Fruit fly (Drosophila melanogaster): ENCODE results near the gene Npc2c.

The Npc2c gene

DNA sequence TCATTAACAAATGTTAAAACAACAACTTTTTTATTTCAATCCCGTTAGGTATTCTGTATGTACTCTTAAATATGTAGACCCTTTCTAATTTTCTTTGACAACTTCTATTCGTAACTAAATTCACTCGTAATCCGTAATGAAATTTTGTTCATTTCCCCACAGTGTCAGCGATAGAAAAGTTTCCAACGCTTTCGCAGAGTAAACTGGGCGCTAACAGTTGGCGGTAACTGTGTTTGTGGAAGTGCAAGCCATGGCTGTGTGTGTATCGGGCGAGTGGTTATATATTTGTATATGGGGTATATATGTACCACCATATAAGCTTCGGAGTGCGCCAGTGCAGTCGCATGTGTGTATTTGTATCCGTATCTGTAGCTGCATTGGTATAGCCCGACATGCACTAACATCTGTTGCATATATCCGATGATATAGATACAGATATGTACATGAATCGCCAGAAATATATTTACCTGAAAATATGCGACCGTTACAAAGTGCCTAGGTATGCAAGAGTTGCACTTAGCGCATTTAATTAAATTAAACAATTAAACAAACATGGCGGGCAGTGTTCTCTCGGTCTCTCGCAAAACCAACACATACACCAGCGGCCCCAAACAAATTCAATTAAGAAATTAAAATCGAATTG lies 21.5 kb downstream of the Npc2c start:
- TF ChIP-seq Smox (GFP tag; optimal IDR thresholded peaks at IDR 0.05) = no peak
- peak; percentile 28 for TF ChIP-seq Hr39 (GFP tag; optimal IDR thresholded peaks at IDR 0.05)
- no peak for TF ChIP-seq CG4318 (GFP tag; optimal IDR thresholded peaks at IDR 0.05)
- peak; percentile 4 for TF ChIP-seq acj6 (GFP tag; optimal IDR thresholded peaks at IDR 0.05)
- no peak for TF ChIP-seq CG7368 (GFP tag; optimal IDR thresholded peaks at IDR 0.05)
- TF ChIP-seq Eip93F (GFP tag; optimal IDR thresholded peaks at IDR 0.05) = no peak
- no peak for TF ChIP-seq dac (GFP tag; optimal IDR thresholded peaks at IDR 0.05)
- TF ChIP-seq Sox14 (GFP tag; optimal IDR thresholded peaks at IDR 0.05) = peak; percentile 23
- no peak for TF ChIP-seq pdm3 (GFP tag; optimal IDR thresholded peaks at IDR 0.05)
- no peak for TF ChIP-seq CG11294 (GFP tag; IDR thresholded peaks at IDR 0.05)
- TF ChIP-seq CG6163 (GFP tag; IDR thresholded peaks at IDR 0.05) = 0 out of 3 replicates have a peak, but pooled peaks have one; percentile 31
- TF ChIP-seq cyc (GFP tag; optimal IDR thresholded peaks at IDR 0.05) = peak; percentile 33
- TF ChIP-seq fd85E (GFP tag; optimal IDR thresholded peaks at IDR 0.05) = no peak
- peak; percentile 20 for TF ChIP-seq Hr4 (GFP tag; optimal IDR thresholded peaks at IDR 0.05)
- TF ChIP-seq Ets21C (GFP tag; optimal IDR thresholded peaks at IDR 0.05) = peak; percentile 8
- peak; percentile 24 for TF ChIP-seq Sox15 (GFP tag; optimal IDR thresholded peaks at IDR 0.05)
- TF ChIP-seq net (GFP tag; optimal IDR thresholded peaks at IDR 0.05) = peak; percentile 13
- no peak for TF ChIP-seq dsx (GFP tag; optimal IDR thresholded peaks at IDR 0.05; ENCODE audit: poor library complexity, severe bottlenecking)
- peak; percentile 40 for TF ChIP-seq svp (GFP tag)
- no peak for TF ChIP-seq topi (GFP tag; optimal IDR thresholded peaks at IDR 0.05)
- no peak for TF ChIP-seq Gug (GFP tag; IDR thresholded peaks at IDR 0.05)
- no peak for TF ChIP-seq CG11762 (GFP tag; optimal IDR thresholded peaks at IDR 0.05; ENCODE audit: insufficient read depth)
- TF ChIP-seq CG3919 (GFP tag; optimal IDR thresholded peaks at IDR 0.05) = no peak
- no peak for TF ChIP-seq CG10669 (GFP tag; optimal IDR thresholded peaks at IDR 0.05)
- TF ChIP-seq CG6854 (GFP tag; optimal IDR thresholded peaks at IDR 0.05) = no peak
- peak; percentile 12 for TF ChIP-seq CG10631 (GFP tag; optimal IDR thresholded peaks at IDR 0.05)
- no peak for TF ChIP-seq CG6792 (GFP tag; optimal IDR thresholded peaks at IDR 0.05)
- no peak for TF ChIP-seq CG34406 (GFP tag; optimal IDR thresholded peaks at IDR 0.05)
- peak; percentile 10 for TF ChIP-seq CG6808 (GFP tag; optimal IDR thresholded peaks at IDR 0.05)
- no peak for TF ChIP-seq salr (GFP tag; optimal IDR thresholded peaks at IDR 0.05)
- no peak for TF ChIP-seq CG8632 (GFP tag; optimal IDR thresholded peaks at IDR 0.05)
- TF ChIP-seq CG3032 (tag; optimal IDR thresholded peaks at IDR 0.05) = peak; percentile 21
- TF ChIP-seq Sox102F (GFP tag; optimal IDR thresholded peaks at IDR 0.05) = no peak
- no peak for TF ChIP-seq Eip75B (GFP tag; optimal IDR thresholded peaks at IDR 0.05)
- peak; percentile 60 for TF ChIP-seq Eip78C (GFP tag)
- TF ChIP-seq CG6276 (GFP tag; optimal IDR thresholded peaks at IDR 0.05) = no peak
- peak; percentile 27 for TF ChIP-seq CG31627 (GFP tag; optimal IDR thresholded peaks at IDR 0.05)
- no peak for TF ChIP-seq Met (GFP tag; optimal IDR thresholded peaks at IDR 0.05)
- TF ChIP-seq CG9139 (GFP tag; optimal IDR thresholded peaks at IDR 0.05) = no peak
- TF ChIP-seq CG1621 (tag; optimal IDR thresholded peaks at IDR 0.05) = no peak
- TF ChIP-seq OdsH (GFP tag; optimal IDR thresholded peaks at IDR 0.05) = no peak
- TF ChIP-seq spab (GFP tag; optimal IDR thresholded peaks at IDR 0.05) = no peak
- TF ChIP-seq CG8119 (GFP tag; IDR thresholded peaks at IDR 0.05) = no peak
- TF ChIP-seq CG15336 (GFP tag; IDR thresholded peaks at IDR 0.05) = no peak
- no peak for TF ChIP-seq fkh (GFP tag; optimal IDR thresholded peaks at IDR 0.05)
- TF ChIP-seq Hr38 (GFP tag; optimal IDR thresholded peaks at IDR 0.05) = no peak
- no peak for TF ChIP-seq lz (GFP tag; optimal IDR thresholded peaks at IDR 0.05)
- TF ChIP-seq esn (GFP tag; optimal IDR thresholded peaks at IDR 0.05) = peak; percentile 5
- peak; percentile 42 for TF ChIP-seq vri (GFP tag; optimal IDR thresholded peaks at IDR 0.05)
- no peak for TF ChIP-seq fd59A (GFP tag; optimal IDR thresholded peaks at IDR 0.05)
- TF ChIP-seq CG32006 (GFP tag; optimal IDR thresholded peaks at IDR 0.05) = peak; percentile 0
- TF ChIP-seq achi (GFP tag; optimal IDR thresholded peaks at IDR 0.05) = peak; percentile 0
